Fruit fly (Drosophila melanogaster): ENCODE data around the gene CG4360.

Gene CG4360

DNA sequence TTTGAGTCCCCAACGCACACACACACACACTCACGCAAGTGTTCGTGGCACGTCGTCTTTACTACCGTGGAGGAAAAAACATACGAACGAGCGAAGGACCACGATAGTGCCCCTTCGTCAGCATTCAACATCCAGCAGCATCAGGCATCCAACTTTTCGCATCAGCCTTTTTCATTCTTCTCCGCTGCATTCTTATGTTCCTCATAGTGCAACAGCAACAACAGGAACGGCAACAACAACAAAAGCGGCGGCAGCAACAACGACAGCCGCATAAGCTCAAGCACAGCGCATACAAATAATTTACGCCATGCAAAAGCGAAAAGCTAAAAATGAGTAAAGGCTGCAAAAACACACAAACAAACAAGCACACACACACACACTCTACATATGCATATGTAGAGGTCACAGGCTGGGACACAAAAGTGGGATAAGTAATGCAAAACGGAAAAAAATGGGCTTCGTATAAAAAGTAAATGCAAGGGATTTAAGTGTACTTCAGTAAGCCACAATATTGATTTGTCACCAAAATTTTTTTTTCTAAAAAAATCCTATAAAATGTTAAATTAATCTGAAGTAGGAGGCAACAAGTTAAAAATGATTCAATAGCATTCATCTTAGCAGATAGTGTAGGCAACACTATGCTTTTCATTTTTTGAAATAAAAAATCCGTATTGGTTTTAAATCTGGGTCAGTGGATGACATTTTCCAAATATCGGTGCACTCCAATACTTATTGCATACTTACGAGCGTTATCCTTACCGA is 44.9 kb downstream of the CG4360 start (continued):
- TF ChIP-seq net (GFP tag; optimal IDR thresholded peaks at IDR 0.05): peak; percentile 29
- peak; percentile 27 for TF ChIP-seq CG10669 (GFP tag; optimal IDR thresholded peaks at IDR 0.05)
- TF ChIP-seq CG6808 (GFP tag; optimal IDR thresholded peaks at IDR 0.05): peak; percentile 41
- TF ChIP-seq CG7368 (GFP tag; optimal IDR thresholded peaks at IDR 0.05): no peak
- TF ChIP-seq dsx (GFP tag; optimal IDR thresholded peaks at IDR 0.05; ENCODE audit: poor library complexity, severe bottlenecking): peak; percentile 36
- TF ChIP-seq CG34406 (GFP tag; optimal IDR thresholded peaks at IDR 0.05): peak; percentile 51
- peak; percentile 15 for TF ChIP-seq dac (GFP tag; optimal IDR thresholded peaks at IDR 0.05)
- TF ChIP-seq Sox15 (GFP tag; optimal IDR thresholded peaks at IDR 0.05): peak; percentile 45
- TF ChIP-seq acj6 (GFP tag; optimal IDR thresholded peaks at IDR 0.05): peak; percentile 65

DNA sequence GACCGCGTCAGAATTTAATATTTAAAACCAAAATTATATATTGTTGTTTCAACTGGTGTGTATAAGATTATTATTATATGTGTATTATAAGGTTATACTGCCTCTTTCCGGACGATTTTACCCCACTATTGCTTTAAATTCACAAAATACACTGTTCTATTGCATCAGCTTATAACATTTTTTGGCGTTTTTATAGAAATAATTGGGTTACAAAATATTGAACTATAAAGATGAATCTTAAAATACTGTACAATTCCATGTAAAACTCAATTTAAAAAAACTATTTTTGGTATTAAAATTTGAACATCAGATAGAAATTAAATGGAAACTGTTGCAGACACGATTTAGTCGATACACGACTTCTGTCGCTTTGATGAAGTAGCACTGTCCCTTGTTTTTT is 45.7 kb downstream of the CG4360 start:
- TF ChIP-seq lz (GFP tag; optimal IDR thresholded peaks at IDR 0.05) (no peak), fd59A (GFP tag; optimal IDR thresholded peaks at IDR 0.05) (peak; percentile 26), Eip78C (GFP tag) (peak; percentile 84), CG11762 (GFP tag; optimal IDR thresholded peaks at IDR 0.05; ENCODE audit: insufficient read depth) (no peak), net (GFP tag; optimal IDR thresholded peaks at IDR 0.05) (peak; percentile 12), topi (GFP tag; optimal IDR thresholded peaks at IDR 0.05) (no peak), CG34406 (GFP tag; optimal IDR thresholded peaks at IDR 0.05) (peak; percentile 5), fkh (GFP tag; optimal IDR thresholded peaks at IDR 0.05) (no peak), achi (GFP tag; optimal IDR thresholded peaks at IDR 0.05) (peak; percentile 26), CG32006 (GFP tag; optimal IDR thresholded peaks at IDR 0.05) (peak; percentile 70), esn (GFP tag; optimal IDR thresholded peaks at IDR 0.05) (peak; percentile 27), vri (GFP tag; optimal IDR thresholded peaks at IDR 0.05) (no peak), CG11902 (GFP tag; optimal IDR thresholded peaks at IDR 0.05) (no peak), CG3032 (tag; optimal IDR thresholded peaks at IDR 0.05) (peak; percentile 31), CG6276 (GFP tag; optimal IDR thresholded peaks at IDR 0.05) (peak; percentile 12), Sox15 (GFP tag; optimal IDR thresholded peaks at IDR 0.05) (peak; percentile 17), CG16779 (tag; optimal IDR thresholded peaks at IDR 0.05) (no peak), Blimp-1 (GFP tag; optimal IDR thresholded peaks at IDR 0.05) (no peak), acj6 (GFP tag; optimal IDR thresholded peaks at IDR 0.05) (peak; percentile 41), svp (GFP tag) (peak; percentile 73), CG11294 (GFP tag; IDR thresholded peaks at IDR 0.05) (no peak), cyc (GFP tag; optimal IDR thresholded peaks at IDR 0.05) (no peak), CG15336 (GFP tag; IDR thresholded peaks at IDR 0.05) (peak; percentile 23; the same call in 1 of the 2 replicates), dac (GFP tag; optimal IDR thresholded peaks at IDR 0.05) (no peak), Ets96B (tag; optimal IDR thresholded peaks at IDR 0.05) (peak; percentile 45), Hr39 (GFP tag; optimal IDR thresholded peaks at IDR 0.05) (peak; percentile 4), Hr38 (GFP tag; optimal IDR thresholded peaks at IDR 0.05) (no peak), CG10631 (GFP tag; optimal IDR thresholded peaks at IDR 0.05) (peak; percentile 60), Smox (GFP tag; optimal IDR thresholded peaks at IDR 0.05) (peak; percentile 6), CG9139 (GFP tag; optimal IDR thresholded peaks at IDR 0.05) (no peak), Eip93F (GFP tag; optimal IDR thresholded peaks at IDR 0.05) (no peak), CG1621 (tag; optimal IDR thresholded peaks at IDR 0.05) (no peak), CG8119 (GFP tag; IDR thresholded peaks at IDR 0.05) (peak; percentile 23; the same call in 2 of the 3 replicates), CG4318 (GFP tag; optimal IDR thresholded peaks at IDR 0.05) (no peak), CG7368 (GFP tag; optimal IDR thresholded peaks at IDR 0.05) (no peak), CG10669 (GFP tag; optimal IDR thresholded peaks at IDR 0.05) (peak; percentile 24), CG8319 (GFP tag; optimal IDR thresholded peaks at IDR 0.05) (no peak), ss (GFP tag; optimal IDR thresholded peaks at IDR 0.05) (no peak), eg (GFP tag; IDR thresholded peaks at IDR 0.05) (no peak), spab (GFP tag; optimal IDR thresholded peaks at IDR 0.05) (peak; percentile 35), Gug (GFP tag; IDR thresholded peaks at IDR 0.05) (no peak), dsx (GFP tag; optimal IDR thresholded peaks at IDR 0.05; ENCODE audit: poor library complexity, severe bottlenecking) (no peak), CG8632 (GFP tag; optimal IDR thresholded peaks at IDR 0.05) (no peak), CG3919 (GFP tag; optimal IDR thresholded peaks at IDR 0.05) (peak; percentile 34), Eip75B (GFP tag; optimal IDR thresholded peaks at IDR 0.05) (no peak), Ets21C (GFP tag; optimal IDR thresholded peaks at IDR 0.05) (no peak)
